Worm (Caenorhabditis elegans) whole organism, late embryonic: ENCODE results near the gene Y73C8B.2.

Source experiments
- C08G9.2 ChIP-seq: sonication (generic microtip); optimal IDR thresholded peaks from 2 replicates; lab custom pipeline; 2016; ENCODE audit warnings: mild to moderate bottlenecking, missing genetic modification characterization, moderate library complexity, missing compliant biosample characterization
- C38D4.7 ChIP-seq: fragments of 200-800 bp; sonication (Bioruptor generic); optimal IDR thresholded peaks from 2 replicates; lab custom pipeline; 2018; ENCODE audit warnings: mild to moderate bottlenecking, missing genetic modification characterization, moderate library complexity, missing compliant biosample characterization
- F13H6.1 ChIP-seq: sonication (generic microtip); optimal IDR thresholded peaks from 2 replicates; lab custom pipeline; 2016; ENCODE audit warnings: missing genetic modification characterization, missing compliant biosample characterization
- K09A11.1 ChIP-seq: sonication (generic microtip); optimal IDR thresholded peaks from 2 replicates; lab custom pipeline; 2017; ENCODE audit warnings: antibody characterized with exemption, mild to moderate bottlenecking, missing genetic modification characterization, missing compliant biosample characterization; ENCODE audit not compliant: insufficient read depth
- T23F11.4 ChIP-seq: fragments of 200-800 bp; sonication (Bioruptor generic); optimal IDR thresholded peaks from 2 replicates; lab custom pipeline; 2018; ENCODE audit warnings: mild to moderate bottlenecking, missing genetic modification characterization, missing compliant biosample characterization
- ama-1 ChIP-seq: fragments of 150-350 bp; optimal IDR thresholded peaks from 2 replicates; lab custom pipeline; 2014
- ceh-14 ChIP-seq: sonication (generic microtip); optimal IDR thresholded peaks from 2 replicates; lab custom pipeline; 2016; ENCODE audit warnings: missing genotype, missing genetic modification characterization, missing compliant biosample characterization
- ceh-18 ChIP-seq: sonication (generic microtip); optimal IDR thresholded peaks from 2 replicates; lab custom pipeline; 2016; ENCODE audit warnings: missing genetic modification characterization, missing compliant biosample characterization
- ceh-22 ChIP-seq: sonication (generic microtip); optimal IDR thresholded peaks from 2 replicates; lab custom pipeline; 2017; ENCODE audit warnings: missing biosample characterization, missing genetic modification characterization
- ceh-24 ChIP-seq: sonication (generic microtip); optimal IDR thresholded peaks from 2 replicates; lab custom pipeline; 2016; ENCODE audit warnings: mild to moderate bottlenecking, missing genetic modification characterization, missing compliant biosample characterization
- ceh-30 ChIP-seq: fragments of 150-350 bp; optimal IDR thresholded peaks from 2 replicates; lab custom pipeline; 2014; ENCODE audit warnings: missing biosample characterization, missing genetic modification characterization
- ceh-31 ChIP-seq: sonication (generic microtip); optimal IDR thresholded peaks from 2 replicates; lab custom pipeline; 2016; ENCODE audit warnings: missing genetic modification characterization, missing compliant biosample characterization
- ceh-34 ChIP-seq: sonication (generic microtip); optimal IDR thresholded peaks from 2 replicates; lab custom pipeline; 2016; ENCODE audit warnings: mild to moderate bottlenecking, missing genetic modification characterization, missing compliant biosample characterization
- ceh-45 ChIP-seq: fragments of 200-800 bp; sonication (Bioruptor generic); IDR thresholded peaks from 2 replicates; pipeline ENCODE4 v1.3.6; 2022; ENCODE audit warnings: missing genetic modification reagents, missing genetic modification characterization, missing compliant biosample characterization
- ceh-48 ChIP-seq: sonication (generic microtip); optimal IDR thresholded peaks from 2 replicates; lab custom pipeline; 2016; ENCODE audit warnings: missing genetic modification characterization, inconsistent platforms, missing compliant biosample characterization
- ceh-9 ChIP-seq: sonication (generic microtip); optimal IDR thresholded peaks from 2 replicates; lab custom pipeline; 2016; ENCODE audit warnings: mild to moderate bottlenecking, missing genetic modification characterization, inconsistent platforms, missing compliant biosample characterization
- dmd-4 ChIP-seq: sonication (generic microtip); optimal IDR thresholded peaks from 2 replicates; lab custom pipeline; 2016; ENCODE audit warnings: borderline replicate concordance, missing genetic modification characterization, missing compliant biosample characterization
- dve-1 ChIP-seq: sonication (generic microtip); optimal IDR thresholded peaks from 2 replicates; lab custom pipeline; 2017; ENCODE audit warnings: antibody characterized with exemption, mild to moderate bottlenecking, missing genetic modification characterization, missing compliant biosample characterization
- elt-4 ChIP-seq: sonication (generic microtip); optimal IDR thresholded peaks from 2 replicates; lab custom pipeline; 2016; ENCODE audit warnings: missing genetic modification characterization, missing compliant biosample characterization
- ets-4 ChIP-seq: sonication (generic microtip); optimal IDR thresholded peaks from 2 replicates; lab custom pipeline; 2016; ENCODE audit warnings: missing genetic modification characterization, missing compliant biosample characterization
- fkh-10 ChIP-seq: fragments of 150-350 bp; optimal IDR thresholded peaks from 2 replicates; lab custom pipeline; 2014; ENCODE audit warnings: missing biosample characterization, missing genetic modification reagents, missing genetic modification characterization
- fkh-6 ChIP-seq: sonication (generic microtip); optimal IDR thresholded peaks from 2 replicates; lab custom pipeline; 2016; ENCODE audit warnings: missing genetic modification characterization, missing compliant biosample characterization
- hlh-13 ChIP-seq: fragments of 200-800 bp; sonication (Bioruptor generic); optimal IDR thresholded peaks from 2 replicates; lab custom pipeline; 2018; ENCODE audit warnings: mild to moderate bottlenecking, missing genetic modification characterization, missing compliant biosample characterization
- hlh-30 ChIP-seq: sonication (generic microtip); optimal IDR thresholded peaks from 2 replicates; lab custom pipeline; 2017; ENCODE audit warnings: antibody characterized with exemption, missing genetic modification characterization, missing compliant biosample characterization; ENCODE audit not compliant: insufficient read depth
- hlh-6 ChIP-seq: sonication (generic microtip); optimal IDR thresholded peaks from 2 replicates; lab custom pipeline; 2016; ENCODE audit warnings: missing genotype, missing genetic modification characterization, missing compliant biosample characterization
- lim-6 ChIP-seq: sonication (generic microtip); optimal IDR thresholded peaks from 2 replicates; lab custom pipeline; 2016; ENCODE audit warnings: missing genetic modification characterization, missing compliant biosample characterization
- mec-3 ChIP-seq: sonication (generic microtip); optimal IDR thresholded peaks from 2 replicates; lab custom pipeline; 2016; ENCODE audit warnings: borderline replicate concordance, missing genetic modification characterization, missing compliant biosample characterization
- nhr-11 ChIP-seq: fragments of 150-350 bp; optimal IDR thresholded peaks from 2 replicates; lab custom pipeline; 2014; ENCODE audit warnings: missing biosample characterization, missing genetic modification characterization
- npax-4 ChIP-seq: sonication (generic microtip); optimal IDR thresholded peaks from 2 replicates; lab custom pipeline; 2016; ENCODE audit warnings: missing genetic modification characterization, missing compliant biosample characterization
- pax-1 ChIP-seq: fragments of 150-350 bp; optimal IDR thresholded peaks from 2 replicates; lab custom pipeline; 2014; ENCODE audit warnings: missing biosample characterization, missing genetic modification characterization
- pha-2 ChIP-seq: sonication (generic microtip); optimal IDR thresholded peaks from 2 replicates; lab custom pipeline; 2017; ENCODE audit warnings: mild to moderate bottlenecking, missing genetic modification characterization, missing compliant biosample characterization
- pha-4 ChIP-seq: fragments of 150-350 bp; optimal IDR thresholded peaks from 2 replicates; lab custom pipeline; 2018; ENCODE audit warnings: missing biosample characterization, missing genetic modification reagents, missing genetic modification characterization
- pqm-1 ChIP-seq: sonication (generic microtip); optimal IDR thresholded peaks from 2 replicates; lab custom pipeline; 2016; ENCODE audit warnings: missing genetic modification characterization, missing compliant biosample characterization
- pros-1 ChIP-seq: fragments of 150-350 bp; optimal IDR thresholded peaks from 2 replicates; lab custom pipeline; 2014; ENCODE audit warnings: missing biosample characterization, missing genetic modification reagents, missing genetic modification characterization
- ref-2 ChIP-seq: sonication (generic microtip); optimal IDR thresholded peaks from 2 replicates; lab custom pipeline; 2016; ENCODE audit warnings: missing genetic modification characterization, missing compliant biosample characterization
- sdc-2 ChIP-seq: sonication (generic microtip); optimal IDR thresholded peaks from 2 replicates; lab custom pipeline; 2016; ENCODE audit warnings: missing genotype, missing genetic modification characterization, missing compliant biosample characterization
- syd-9 ChIP-seq: sonication (generic microtip); optimal IDR thresholded peaks from 2 replicates; lab custom pipeline; 2016; ENCODE audit warnings: mild to moderate bottlenecking, missing genetic modification characterization, moderate library complexity, missing compliant biosample characterization
- tbx-2 ChIP-seq: sonication (generic microtip); optimal IDR thresholded peaks from 2 replicates; lab custom pipeline; 2016; ENCODE audit warnings: missing genetic modification characterization, missing compliant biosample characterization
- tbx-7 ChIP-seq: sonication (generic microtip); optimal IDR thresholded peaks from 2 replicates; lab custom pipeline; 2016; ENCODE audit warnings: missing genotype, missing genetic modification characterization, missing compliant biosample characterization
- unc-3 ChIP-seq, 2 experiments: fragments of 200-800 bp in 1 of 2; sonication (Bioruptor generic) in 1 of 2; sonication (generic microtip) in 1 of 2; conservative IDR thresholded peaks in 1 of 2; optimal IDR thresholded peaks in 1 of 2; 2 replicates each; pipeline versions ENCODE4 v1.3.6 to Lab custom; 2016 to 2022; ENCODE audit warnings: missing compliant biosample characterization in 2 of 2, missing genetic modification characterization in 2 of 2, missing genetic modification reagents in 1 of 2
- unc-42 ChIP-seq: sonication (generic microtip); optimal IDR thresholded peaks from 2 replicates; lab custom pipeline; 2016; ENCODE audit warnings: missing genotype, missing genetic modification characterization, missing compliant biosample characterization
- unc-55 ChIP-seq: sonication (generic microtip); optimal IDR thresholded peaks from 2 replicates; lab custom pipeline; 2017; ENCODE audit warnings: missing biosample characterization, missing genetic modification reagents, missing genetic modification characterization
- ztf-16 ChIP-seq: sonication (generic microtip); optimal IDR thresholded peaks from 2 replicates; lab custom pipeline; 2017; ENCODE audit warnings: missing genetic modification characterization, missing compliant biosample characterization

Gene Y73C8B.2

ce11 chrV:3156786-3157185 lies 38.0 kb downstream of the Y73C8B.2 start, which contains the start of gene exh-1:
TSS of gene exh-1 (plus strand) at chrV:3157086.
- TF ChIP-seq ceh-48 = no peak
- no peak for TF ChIP-seq K09A11.1
- TF ChIP-seq lim-6 = no peak
- no peak for TF ChIP-seq hlh-6 (tag; lab: Kevin White, UChicago)
- no peak for TF ChIP-seq tbx-2 (tag; lab: Kevin White, UChicago)
- no peak for TF ChIP-seq ceh-30 (tag; lab: Kevin White, UChicago)
- TF ChIP-seq tbx-7 = no peak
- TF ChIP-seq pha-2 (tag; lab: Kevin White, UChicago) = no peak
- TF ChIP-seq mec-3 = no peak

DNA sequence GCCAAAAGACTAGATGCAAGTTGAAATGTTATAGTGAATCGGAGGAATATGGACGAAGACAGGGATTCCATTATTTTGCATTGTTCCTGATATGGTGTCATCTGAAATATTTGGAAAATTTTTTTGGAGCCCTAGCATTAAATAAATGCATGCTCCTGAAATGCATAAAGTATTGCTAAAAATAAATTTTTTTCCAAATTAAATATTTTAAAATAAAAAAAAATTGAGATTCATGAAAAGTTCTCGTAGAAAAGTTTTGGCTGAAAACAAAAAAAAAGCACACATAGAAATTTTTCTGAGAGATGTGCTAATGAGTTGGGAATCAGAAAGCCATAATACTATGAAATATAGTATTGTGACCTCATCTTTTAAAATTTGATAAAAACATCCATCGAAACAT lies 39.7 kb downstream of the Y73C8B.2 start, which contains the start of gene srab-7:
Gene srab-7, minus strand, starts transcription at position 101 of the 400 bp plus-strand sequence.
- no peak for TF ChIP-seq dmd-4 (tag; lab: Kevin White, UChicago)
- TF ChIP-seq hlh-30 = no peak
- no peak for TF ChIP-seq ceh-24 (tag; lab: Kevin White, UChicago)
- TF ChIP-seq ceh-9 = no peak
- no peak for TF ChIP-seq C38D4.7 (GFP tag; lab: Kevin White, UChicago)
- no peak for TF ChIP-seq T23F11.4
- TF ChIP-seq pha-2 (tag; lab: Kevin White, UChicago) = no peak
- TF ChIP-seq pros-1 (tag; lab: Kevin White, UChicago) = no peak
- TF ChIP-seq pax-1 (tag; lab: Kevin White, UChicago) = no peak
- no peak for TF ChIP-seq hlh-13 (GFP tag; lab: Kevin White, UChicago)
- TF ChIP-seq ceh-14 (tag; lab: Kevin White, UChicago) = no peak
- TF ChIP-seq ceh-45 (GFP tag; lab: Robert Waterston, UW) = no peak
- no peak for TF ChIP-seq fkh-6
- TF ChIP-seq ets-4 (tag; lab: Kevin White, UChicago) = no peak
- no peak for TF ChIP-seq elt-4 (tag; lab: Kevin White, UChicago)
- TF ChIP-seq pqm-1 (tag; lab: Kevin White, UChicago) = no peak
- TF ChIP-seq npax-4 = no peak
- no peak for TF ChIP-seq C08G9.2 (tag; lab: Kevin White, UChicago)
- no peak for TF ChIP-seq fkh-10
- no peak for TF ChIP-seq ceh-34 (tag; lab: Kevin White, UChicago)

DNA sequence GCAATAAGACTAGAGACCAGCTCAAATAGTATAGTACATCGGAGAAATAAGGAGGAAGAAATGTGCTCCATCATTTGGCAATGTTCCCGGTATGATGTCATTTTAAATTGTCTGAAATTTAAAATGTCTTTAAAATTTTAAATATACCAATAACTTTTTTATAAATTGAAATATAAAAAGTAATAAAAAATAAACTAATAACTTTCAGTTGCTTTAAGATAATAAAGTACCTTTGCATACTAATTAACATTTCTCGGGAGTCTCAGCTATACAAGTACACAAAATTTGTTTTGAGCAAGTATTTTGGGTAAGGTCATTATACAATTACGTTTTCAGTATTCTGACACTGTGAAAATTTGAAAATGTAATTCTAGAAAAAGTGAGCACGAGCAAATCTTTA lies 42.9 kb downstream of the Y73C8B.2 start, which contains the start of gene srab-6:
Gene srab-6, minus strand, starts transcription at position 101 of the 400 bp plus-strand sequence.
- TF ChIP-seq pha-4 (tag; lab: Kevin White, UChicago) = no peak
- no peak for TF ChIP-seq dve-1
- no peak for TF ChIP-seq ceh-34 (tag; lab: Kevin White, UChicago)
- TF ChIP-seq ceh-24 (tag; lab: Kevin White, UChicago) = no peak
- no peak for TF ChIP-seq ceh-9
- no peak for TF ChIP-seq C38D4.7 (GFP tag; lab: Kevin White, UChicago)
- no peak for TF ChIP-seq F13H6.1 (tag; lab: Kevin White, UChicago)
- no peak for TF ChIP-seq tbx-7
- no peak for TF ChIP-seq tbx-2 (tag; lab: Kevin White, UChicago)
- no peak for TF ChIP-seq npax-4
- no peak for TF ChIP-seq unc-55 (GFP tag; lab: Kevin White, UChicago)
- no peak for TF ChIP-seq ama-1 (lab: Kevin White, UChicago)
- no peak for TF ChIP-seq pqm-1 (tag; lab: Kevin White, UChicago)
- TF ChIP-seq unc-3 (GFP tag; conservative IDR thresholded peaks at IDR 0.05; lab: Robert Waterston, UW) = no peak
- TF ChIP-seq unc-3 (tag; optimal IDR thresholded peaks at IDR 0.05; lab: Kevin White, UChicago) = no peak
- no peak for TF ChIP-seq elt-4 (tag; lab: Kevin White, UChicago)
- no peak for TF ChIP-seq ceh-18 (tag; lab: Kevin White, UChicago)
- TF ChIP-seq fkh-10 = no peak
- no peak for TF ChIP-seq ztf-16 (tag; lab: Kevin White, UChicago)

DNA sequence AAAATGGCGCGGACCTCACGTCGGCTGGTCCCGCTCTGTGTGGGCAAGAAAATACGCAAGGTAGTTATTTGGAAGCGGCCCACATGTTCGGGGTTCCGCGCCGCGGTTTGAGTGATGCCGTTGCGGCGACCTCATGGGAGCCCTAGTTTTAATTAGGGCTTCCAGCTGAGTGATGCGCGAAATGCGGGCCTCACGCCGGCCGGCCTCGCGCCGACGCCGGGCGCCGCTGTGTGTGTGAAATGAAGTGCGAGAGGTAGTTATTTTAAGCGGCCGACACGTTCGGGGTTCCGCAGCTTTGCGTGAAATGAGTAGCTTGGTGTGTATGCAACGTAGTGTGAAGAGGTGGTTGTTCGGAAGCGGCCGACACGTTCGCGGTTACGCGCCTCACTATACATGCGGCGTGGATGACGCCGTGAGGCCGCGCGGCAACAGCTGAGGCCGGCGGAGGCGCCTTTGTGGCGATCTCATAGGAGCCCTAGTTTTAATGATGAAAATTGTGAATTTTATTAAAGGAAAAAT lies 44.8 kb downstream of the Y73C8B.2 start:
- no peak for TF ChIP-seq nhr-11 (tag; lab: Kevin White, UChicago)
- peak; percentile 22 for TF ChIP-seq ref-2 (tag; lab: Kevin White, UChicago)
- peak; percentile 6 for TF ChIP-seq sdc-2 (tag; lab: Kevin White, UChicago)
- no peak for TF ChIP-seq unc-42 (tag; lab: Kevin White, UChicago)
- peak; percentile 9 for TF ChIP-seq ceh-31 (tag; lab: Kevin White, UChicago)
- no peak for TF ChIP-seq ceh-24 (tag; lab: Kevin White, UChicago)
- no peak for TF ChIP-seq hlh-13 (GFP tag; lab: Kevin White, UChicago)
- no peak for TF ChIP-seq ama-1 (lab: Kevin White, UChicago)
- TF ChIP-seq syd-9 (tag; lab: Kevin White, UChicago) = no peak
- no peak for TF ChIP-seq ceh-22 (tag; lab: Kevin White, UChicago)
- TF ChIP-seq pax-1 (tag; lab: Kevin White, UChicago) = no peak
- peak; percentile 29 for TF ChIP-seq ceh-34 (tag; lab: Kevin White, UChicago)
- TF ChIP-seq unc-3 (GFP tag; conservative IDR thresholded peaks at IDR 0.05; lab: Robert Waterston, UW) = no peak
- TF ChIP-seq unc-3 (tag; optimal IDR thresholded peaks at IDR 0.05; lab: Kevin White, UChicago) = no peak
